Fruit fly (Drosophila melanogaster): ENCODE results near the gene Snm1.

Snm1 gene

dm6 chr3R:5568590-5568989, 13.7 kb downstream of the Snm1 start, which contains the start of the genes CG2931 and Rheb:
Gene CG2931 (minus strand): TSS chr3R:5568615.
Gene Rheb (plus strand): TSS chr3R:5568921.
- peak; percentile 81 for TF ChIP-seq CG1620 (GFP tag; optimal IDR thresholded peaks at IDR 0.05)
- no peak for TF ChIP-seq kay (GFP tag; ENCODE audit: borderline replicate concordance)
- peak; percentile 44 for TF ChIP-seq CG12768 (GFP tag; optimal IDR thresholded peaks at IDR 0.05)
- TF ChIP-seq ovo (GFP tag; optimal IDR thresholded peaks at IDR 0.05) = peak; percentile 69
- peak; percentile 36 for TF ChIP-seq CG7045 (GFP tag; optimal IDR thresholded peaks at IDR 0.05)
- peak; percentile 64 for TF ChIP-seq Hr96 (GFP tag; optimal IDR thresholded peaks at IDR 0.05)
- peak; percentile 42 for TF ChIP-seq pad (GFP tag; optimal IDR thresholded peaks at IDR 0.05)
- TF ChIP-seq Crg-1 (GFP tag; optimal IDR thresholded peaks at IDR 0.05) = no peak
- TF ChIP-seq CG14711 (tag; optimal IDR thresholded peaks at IDR 0.05) = peak; percentile 65
- TF ChIP-seq CG11617 (GFP tag; optimal IDR thresholded peaks at IDR 0.05) = peak; percentile 66
- TF ChIP-seq cic (GFP tag; optimal IDR thresholded peaks at IDR 0.05) = peak; percentile 13
- TF ChIP-seq CG33017 (tag; optimal IDR thresholded peaks at IDR 0.05) = peak; percentile 35
- TF ChIP-seq CG7101 (tag; optimal IDR thresholded peaks at IDR 0.05) = peak; percentile 70
- TF ChIP-seq Mnt (GFP tag; optimal IDR thresholded peaks at IDR 0.05) = peak; percentile 77
- no peak for TF ChIP-seq cnc (optimal IDR thresholded peaks at IDR 0.05)
- peak; percentile 57 for TF ChIP-seq tj (GFP tag; optimal IDR thresholded peaks at IDR 0.05)
- peak; percentile 85 for TF ChIP-seq bab1 (GFP tag; optimal IDR thresholded peaks at IDR 0.05)
- peak; percentile 44 for TF ChIP-seq Clk (GFP tag; optimal IDR thresholded peaks at IDR 0.05)
- no peak for TF ChIP-seq toe (GFP tag; optimal IDR thresholded peaks at IDR 0.05)
- TF ChIP-seq CG5204 (GFP tag; optimal IDR thresholded peaks at IDR 0.05) = no peak

- TF ChIP-seq kay (GFP tag; ENCODE audit: borderline replicate concordance) (peak; percentile 58), CG12768 (GFP tag; optimal IDR thresholded peaks at IDR 0.05) (peak; percentile 25), tj (GFP tag; optimal IDR thresholded peaks at IDR 0.05) (peak; percentile 37), ovo (GFP tag; optimal IDR thresholded peaks at IDR 0.05) (no peak), CG14711 (tag; optimal IDR thresholded peaks at IDR 0.05) (peak; percentile 11), bab1 (GFP tag; optimal IDR thresholded peaks at IDR 0.05) (no peak), pad (GFP tag; optimal IDR thresholded peaks at IDR 0.05) (peak; percentile 34), Hr96 (GFP tag; optimal IDR thresholded peaks at IDR 0.05) (no peak), CG11617 (GFP tag; optimal IDR thresholded peaks at IDR 0.05) (peak; percentile 4)
These were observed 16.0 kb downstream of the Snm1 start, which contains the start of gene CRMP for dm6 chr3R:5570635-5571436. Gene CRMP (plus strand): TSS chr3R:5571108.

dm6 chr3R:5571437-5571750, 16.5 kb downstream of the Snm1 start:
- TF ChIP-seq CG12768 (GFP tag; optimal IDR thresholded peaks at IDR 0.05) = no peak
- peak; percentile 66 for TF ChIP-seq cic (GFP tag; optimal IDR thresholded peaks at IDR 0.05)
- TF ChIP-seq Crg-1 (GFP tag; optimal IDR thresholded peaks at IDR 0.05) = no peak
- TF ChIP-seq Hr96 (GFP tag; optimal IDR thresholded peaks at IDR 0.05) = no peak
- TF ChIP-seq Mnt (GFP tag; optimal IDR thresholded peaks at IDR 0.05) = no peak

- TF ChIP-seq cic (GFP tag; optimal IDR thresholded peaks at IDR 0.05) = peak; percentile 45
- TF ChIP-seq CG7045 (GFP tag; optimal IDR thresholded peaks at IDR 0.05) = no peak
These were observed 16.9 kb downstream of the Snm1 start for dm6 chr3R:5571756-5572155.

- TF ChIP-seq tj (GFP tag; optimal IDR thresholded peaks at IDR 0.05) (peak; percentile 61), toe (GFP tag; optimal IDR thresholded peaks at IDR 0.05) (no peak)
These were observed 18.2 kb downstream of the Snm1 start for dm6 chr3R:5572900-5573665.

dm6 chr3R:5573883-5574282, 19.0 kb downstream of the Snm1 start:
- TF ChIP-seq Clk (GFP tag; optimal IDR thresholded peaks at IDR 0.05) (no peak), ovo (GFP tag; optimal IDR thresholded peaks at IDR 0.05) (no peak), CG7045 (GFP tag; optimal IDR thresholded peaks at IDR 0.05) (no peak), CG14711 (tag; optimal IDR thresholded peaks at IDR 0.05) (no peak), CG5204 (GFP tag; optimal IDR thresholded peaks at IDR 0.05) (no peak), tj (GFP tag; optimal IDR thresholded peaks at IDR 0.05) (no peak), CG7101 (tag; optimal IDR thresholded peaks at IDR 0.05) (no peak), Hr96 (GFP tag; optimal IDR thresholded peaks at IDR 0.05) (no peak), toe (GFP tag; optimal IDR thresholded peaks at IDR 0.05) (no peak), kay (GFP tag; ENCODE audit: borderline replicate concordance) (no peak), Mnt (GFP tag; optimal IDR thresholded peaks at IDR 0.05) (no peak), CG33017 (tag; optimal IDR thresholded peaks at IDR 0.05) (no peak), cnc (optimal IDR thresholded peaks at IDR 0.05) (no peak), CG1620 (GFP tag; optimal IDR thresholded peaks at IDR 0.05) (no peak)

All from whole organism, adult.